Fruit fly (Drosophila melanogaster) whole organism, pupa: Measurements from ENCODE around the gene Ostgamma.

Experiments
- CG12605 ChIP-seq: fragments of 200-800 bp; sonication (Bioruptor generic); IDR thresholded peaks from 2 replicates; pipeline ENCODE4 v1.3.6; 2022; ENCODE audit warnings: missing biosample characterization, missing genetic modification characterization
- CG8159 ChIP-seq: fragments of 200-800 bp; sonication (Bioruptor generic); optimal IDR thresholded peaks from 3 replicates; lab custom pipeline; 2018; ENCODE audit warnings: missing biosample characterization, mild to moderate bottlenecking, missing genetic modification characterization, moderate library complexity
- CG9948 ChIP-seq: fragments of 200-800 bp; sonication (Bioruptor generic); optimal IDR thresholded peaks from 2 replicates; lab custom pipeline; 2018; ENCODE audit warnings: missing biosample characterization, mild to moderate bottlenecking, missing genetic modification characterization, moderate library complexity
- EcR ChIP-seq: fragments of 200-800 bp; sonication (Bioruptor generic); optimal IDR thresholded peaks from 3 replicates; lab custom pipeline; 2019; ENCODE audit warnings: missing biosample characterization, missing genetic modification characterization, mild to moderate bottlenecking, moderate library complexity, missing genetic modification reagents
- Pif1B ChIP-seq: fragments of 200-800 bp; sonication (Bioruptor generic); optimal IDR thresholded peaks from 3 replicates; lab custom pipeline; 2016; ENCODE audit warnings: missing biosample characterization, missing genetic modification characterization
- rn ChIP-seq: fragments of 200-800 bp; sonication (Bioruptor generic); IDR thresholded peaks from 2 replicates; pipeline ENCODE4 v1.3.6; 2022; ENCODE audit warnings: missing biosample characterization, missing genetic modification characterization

DNA sequence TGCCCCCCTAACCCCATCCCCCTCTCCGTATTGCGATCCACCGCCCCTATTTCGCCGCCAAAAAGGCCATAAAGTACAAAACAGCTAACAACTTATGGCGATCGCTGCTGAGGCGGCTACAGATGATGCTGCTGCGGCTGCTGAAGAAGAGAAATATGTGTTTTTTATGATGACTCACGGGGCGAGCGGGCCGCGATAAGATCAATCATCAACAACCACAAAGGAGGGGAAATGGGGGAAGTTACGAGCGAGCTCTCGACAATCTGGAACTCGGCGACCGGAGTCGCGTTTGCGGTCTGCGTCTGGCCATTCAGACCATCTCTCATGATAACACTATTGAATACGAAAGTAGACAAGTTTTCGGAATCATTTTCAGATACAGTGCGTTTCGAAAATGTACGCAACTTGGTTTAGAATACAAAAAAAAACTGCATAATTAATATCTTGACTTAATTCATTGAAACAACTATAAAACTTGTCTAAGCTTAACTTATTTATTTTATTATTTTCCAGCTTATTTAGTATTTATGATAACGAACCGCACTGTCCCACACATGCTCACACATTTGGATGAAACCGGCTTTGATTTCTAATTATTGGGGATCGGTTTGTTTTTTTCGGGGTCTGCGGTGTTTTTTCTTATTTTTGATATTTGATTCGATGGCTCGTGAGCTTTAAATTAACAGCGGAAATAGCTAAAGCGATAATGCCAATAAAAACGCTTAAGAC is 15.7 kb downstream of the Ostgamma start:
- TF ChIP-seq CG8159 (tag; lab: Kevin White, UChicago) (peak; percentile 66), CG12605 (peak; percentile 87), CG9948 (peak; percentile 53), rn (GFP tag; lab: Robert Waterston, UW) (peak; percentile 81), EcR (GFP tag; lab: Kevin White, UChicago) (peak; percentile 56), Pif1B (GFP tag; lab: Kevin White, UChicago) (peak; percentile 64)
